Fruit fly (Drosophila melanogaster) S2 (cell line): Measurements from ENCODE around the gene Vps13B.

ENCODE experiments used
- CG8478 ChIP-seq: fragments of >200 bp; optimal IDR thresholded peaks from 2 replicates; lab custom pipeline; 2018
- CTCF ChIP-seq, 2 experiments: fragments of >200 bp; optimal IDR thresholded peaks; 2 replicates each; lab custom pipeline; 2018

dm6 chr3R:29983073-29983544 is 47.3 kb downstream of the Vps13B start, which contains the start of gene CG7896:
- no peak for TF ChIP-seq CG8478 (lab: Kevin White, UChicago)
- no peak for TF ChIP-seq CTCF (optimal IDR thresholded peaks at IDR 0.05; lab: Kevin White, UChicago)
